Worm (Caenorhabditis elegans) whole organism, mixed stage, embryonic: ENCODE results near the gene C18A3.10.
A peak's percentile ranks its signal among the peaks of the same experiment; 100 is the strongest.

Experiments
- M03D4.4 ChIP-seq: sonication (generic microtip); optimal IDR thresholded peaks from 2 replicates; lab custom pipeline; 2017; ENCODE audit warnings: mild to moderate bottlenecking, missing genetic modification characterization, missing compliant biosample characterization
- bed-3 ChIP-seq: fragments of 200-800 bp; sonication (Bioruptor generic); optimal IDR thresholded peaks from 3 replicates; lab custom pipeline; 2018; ENCODE audit warnings: mild to moderate bottlenecking, missing genetic modification characterization, moderate library complexity, missing compliant biosample characterization
- blmp-1 ChIP-seq: fragments of 150-350 bp; optimal IDR thresholded peaks from 2 replicates; lab custom pipeline; 2014; ENCODE audit warnings: missing biosample characterization, missing genetic modification characterization
- ceh-39 ChIP-seq: fragments of 150-350 bp; optimal IDR thresholded peaks from 2 replicates; lab custom pipeline; 2014; ENCODE audit warnings: missing biosample characterization, missing genetic modification characterization
- ceh-43 ChIP-seq: fragments of 200-800 bp; sonication (Bioruptor generic); optimal IDR thresholded peaks from 2 replicates; lab custom pipeline; 2018; ENCODE audit warnings: mild to moderate bottlenecking, missing genetic modification characterization, moderate library complexity, missing compliant biosample characterization
- ceh-83 ChIP-seq: fragments of 200-800 bp; sonication (Bioruptor generic); optimal IDR thresholded peaks from 2 replicates; lab custom pipeline; 2018; ENCODE audit warnings: mild to moderate bottlenecking, missing genetic modification characterization, missing compliant biosample characterization
- ces-1 ChIP-seq: fragments of 150-350 bp; optimal IDR thresholded peaks from 2 replicates; lab custom pipeline; 2014; ENCODE audit warnings: missing biosample characterization, missing genetic modification reagents, missing genetic modification characterization
- cnd-1 ChIP-seq: fragments of 200-800 bp; sonication (Bioruptor generic); optimal IDR thresholded peaks from 2 replicates; lab custom pipeline; 2018; ENCODE audit warnings: mild to moderate bottlenecking, missing genetic modification characterization, missing compliant biosample characterization
- drap-1 ChIP-seq: fragments of 200-800 bp; sonication (Bioruptor generic); optimal IDR thresholded peaks from 3 replicates; lab custom pipeline; 2018; ENCODE audit warnings: mild to moderate bottlenecking, missing genetic modification characterization, missing compliant biosample characterization
- elt-1 ChIP-seq: sonication (generic microtip); optimal IDR thresholded peaks from 2 replicates; lab custom pipeline; 2017; ENCODE audit warnings: missing genetic modification characterization, mild to moderate bottlenecking, missing compliant biosample characterization, antibody characterized with exemption, moderate library complexity, borderline replicate concordance; ENCODE audit not compliant: insufficient read depth
- flh-1 ChIP-seq: fragments of 200-800 bp; sonication (Bioruptor generic); optimal IDR thresholded peaks from 2 replicates; lab custom pipeline; 2018; ENCODE audit warnings: mild to moderate bottlenecking, missing genetic modification characterization, moderate library complexity, missing compliant biosample characterization
- ham-2 ChIP-seq: fragments of 200-800 bp; sonication (Bioruptor generic); optimal IDR thresholded peaks from 2 replicates; lab custom pipeline; 2018; ENCODE audit warnings: mild to moderate bottlenecking, missing genetic modification characterization, missing compliant biosample characterization
- hlh-1 ChIP-seq: fragments of 150-350 bp; optimal IDR thresholded peaks from 2 replicates; lab custom pipeline; 2014; ENCODE audit warnings: missing biosample characterization, missing genetic modification reagents, missing genetic modification characterization
- lin-13 ChIP-seq: fragments of 150-350 bp; optimal IDR thresholded peaks from 2 replicates; lab custom pipeline; 2014; ENCODE audit warnings: missing biosample characterization, missing genetic modification characterization
- lin-32 ChIP-seq: fragments of 200-800 bp; sonication (Bioruptor generic); optimal IDR thresholded peaks from 2 replicates; lab custom pipeline; 2018; ENCODE audit warnings: mild to moderate bottlenecking, missing genetic modification characterization, missing compliant biosample characterization
- lsy-2 ChIP-seq: fragments of 150-350 bp; optimal IDR thresholded peaks from 2 replicates; lab custom pipeline; 2014; ENCODE audit warnings: missing biosample characterization, missing genetic modification characterization
- mab-5 ChIP-seq: fragments of 150-350 bp; optimal IDR thresholded peaks from 2 replicates; lab custom pipeline; 2014; ENCODE audit warnings: missing biosample characterization, missing genetic modification characterization
- mep-1 ChIP-seq: fragments of 150-350 bp; optimal IDR thresholded peaks from 2 replicates; lab custom pipeline; 2017; ENCODE audit warnings: missing biosample characterization, missing genetic modification reagents, missing genetic modification characterization, inconsistent platforms
- nhr-12 ChIP-seq: fragments of 150-350 bp; optimal IDR thresholded peaks from 2 replicates; lab custom pipeline; 2014; ENCODE audit warnings: missing biosample characterization, missing genetic modification characterization
- nhr-2 ChIP-seq: fragments of 150-350 bp; optimal IDR thresholded peaks from 2 replicates; lab custom pipeline; 2014; ENCODE audit warnings: missing biosample characterization, missing genetic modification characterization
- nhr-237 ChIP-seq: fragments of 150-350 bp; optimal IDR thresholded peaks from 2 replicates; lab custom pipeline; 2014; ENCODE audit warnings: missing biosample characterization, missing genetic modification characterization
- nhr-28 ChIP-seq: fragments of 150-350 bp; optimal IDR thresholded peaks from 2 replicates; lab custom pipeline; 2014; ENCODE audit warnings: missing biosample characterization, missing genetic modification characterization
- nhr-76 ChIP-seq: sonication (generic microtip); optimal IDR thresholded peaks from 2 replicates; lab custom pipeline; 2017; ENCODE audit warnings: missing biosample characterization, missing genetic modification characterization
- pha-4 ChIP-seq: fragments of 150-350 bp; optimal IDR thresholded peaks from 2 replicates; lab custom pipeline; 2018; ENCODE audit warnings: missing biosample characterization, missing genetic modification reagents, missing genetic modification characterization
- sem-2 ChIP-seq: fragments of 200-800 bp; sonication (Bioruptor generic); optimal IDR thresholded peaks from 2 replicates; lab custom pipeline; 2018; ENCODE audit warnings: mild to moderate bottlenecking, missing genetic modification characterization, missing compliant biosample characterization
- unc-120 ChIP-seq: sonication (generic microtip); optimal IDR thresholded peaks from 2 replicates; lab custom pipeline; 2017; ENCODE audit warnings: missing genetic modification characterization, missing compliant biosample characterization; ENCODE audit not compliant: poor library complexity, severe bottlenecking
- unc-39 ChIP-seq: fragments of 150-350 bp; optimal IDR thresholded peaks from 2 replicates; lab custom pipeline; 2014; ENCODE audit warnings: missing biosample characterization, missing genetic modification characterization
- unc-62 ChIP-seq: fragments of 150-350 bp; optimal IDR thresholded peaks from 2 replicates; lab custom pipeline; 2014; ENCODE audit warnings: missing biosample characterization, missing genetic modification reagents, missing genetic modification characterization
- zip-8 ChIP-seq: fragments of 150-350 bp; optimal IDR thresholded peaks from 2 replicates; lab custom pipeline; 2014; ENCODE audit warnings: missing biosample characterization, missing genetic modification characterization
- ztf-11 ChIP-seq: fragments of 150-350 bp; optimal IDR thresholded peaks from 2 replicates; lab custom pipeline; 2014; ENCODE audit warnings: missing biosample characterization, missing genetic modification characterization

Gene C18A3.10

ce11 chrII:5749733-5750238 lies 34.1 kb upstream of the C18A3.10 start, which contains the start of gene ifb-2:
ifb-2 (plus strand) TSS chrII:5750188.
- TF ChIP-seq mab-5 (tag; lab: Kevin White, UChicago): no peak
- no peak for TF ChIP-seq bed-3
- TF ChIP-seq ceh-43 (GFP tag; lab: Kevin White, UChicago): no peak
- no peak for TF ChIP-seq drap-1 (GFP tag; lab: Kevin White, UChicago)
- no peak for TF ChIP-seq zip-8 (tag; lab: Kevin White, UChicago)
- no peak for TF ChIP-seq nhr-76 (tag; lab: Kevin White, UChicago)
- no peak for TF ChIP-seq nhr-28 (tag; lab: Kevin White, UChicago)
- TF ChIP-seq ceh-83 (GFP tag; lab: Kevin White, UChicago): no peak

ce11 chrII:5748395-5748794 lies 32.8 kb upstream of the C18A3.10 start:
- TF ChIP-seq nhr-28 (tag; lab: Kevin White, UChicago) (no peak), pha-4 (tag; lab: Kevin White, UChicago) (no peak)

- TF ChIP-seq M03D4.4 (tag; lab: Kevin White, UChicago) (no peak), ham-2 (no peak), sem-2 (GFP tag; lab: Kevin White, UChicago) (no peak), cnd-1 (tag; lab: Kevin White, UChicago) (no peak), lin-13 (tag; lab: Kevin White, UChicago) (no peak), pha-4 (tag; lab: Kevin White, UChicago) (no peak), lin-32 (GFP tag; lab: Kevin White, UChicago) (no peak), mab-5 (tag; lab: Kevin White, UChicago) (no peak), nhr-2 (tag; lab: Kevin White, UChicago) (no peak), unc-62 (GFP tag; lab: Kevin White, UChicago) (no peak), unc-120 (no peak), ceh-83 (GFP tag; lab: Kevin White, UChicago) (no peak), unc-39 (tag; lab: Kevin White, UChicago) (no peak), ceh-39 (tag; lab: Kevin White, UChicago) (no peak), mep-1 (tag; lab: Kevin White, UChicago) (no peak), hlh-1 (tag; lab: Kevin White, UChicago) (no peak), flh-1 (GFP tag; lab: Kevin White, UChicago) (no peak), bed-3 (no peak), zip-8 (tag; lab: Kevin White, UChicago) (no peak)
Observed at ce11 chrII:5747312-5747711, 31.7 kb upstream of the C18A3.10 start.

ce11 chrII:5745088-5745487 lies 29.4 kb upstream of the C18A3.10 start, which contains the start of gene F10C1.9:
F10C1.9 (minus strand) TSS chrII:5745284.
- TF ChIP-seq ztf-11 (tag; lab: Kevin White, UChicago) (no peak), elt-1 (tag; lab: Kevin White, UChicago) (no peak), nhr-2 (tag; lab: Kevin White, UChicago) (peak; percentile 88), ces-1 (GFP tag; lab: Kevin White, UChicago) (no peak), ceh-83 (GFP tag; lab: Kevin White, UChicago) (no peak), mab-5 (tag; lab: Kevin White, UChicago) (no peak), flh-1 (GFP tag; lab: Kevin White, UChicago) (no peak), hlh-1 (tag; lab: Kevin White, UChicago) (no peak), zip-8 (tag; lab: Kevin White, UChicago) (peak; percentile 95), unc-62 (GFP tag; lab: Kevin White, UChicago) (no peak), lsy-2 (no peak), blmp-1 (no peak)

- TF ChIP-seq zip-8 (tag; lab: Kevin White, UChicago) (no peak), ces-1 (GFP tag; lab: Kevin White, UChicago) (no peak), nhr-76 (tag; lab: Kevin White, UChicago) (no peak), unc-39 (tag; lab: Kevin White, UChicago) (no peak), ceh-83 (GFP tag; lab: Kevin White, UChicago) (no peak), sem-2 (GFP tag; lab: Kevin White, UChicago) (no peak), ceh-39 (tag; lab: Kevin White, UChicago) (no peak), elt-1 (tag; lab: Kevin White, UChicago) (no peak), pha-4 (tag; lab: Kevin White, UChicago) (no peak), flh-1 (GFP tag; lab: Kevin White, UChicago) (no peak), bed-3 (no peak), nhr-12 (no peak), hlh-1 (tag; lab: Kevin White, UChicago) (no peak), nhr-237 (tag; lab: Kevin White, UChicago) (no peak), blmp-1 (no peak), cnd-1 (tag; lab: Kevin White, UChicago) (no peak)
Observed at ce11 chrII:5744342-5744741, 28.7 kb upstream of the C18A3.10 start.
